Fruit fly (Drosophila melanogaster) whole organism, embryonic: ENCODE data around the gene CG9288.

Experiments used
- Antp ChIP-seq: fragments of 200-800 bp; sonication (Bioruptor generic); optimal IDR thresholded peaks from 3 replicates; lab custom pipeline; 2016; ENCODE audit warnings: missing biosample characterization, missing genetic modification characterization
- CG10321 ChIP-seq: fragments of 200-800 bp; sonication (Bioruptor generic); IDR thresholded peaks from 2 replicates; pipeline ENCODE4 v1.3.6; 2022; ENCODE audit warnings: missing biosample characterization, missing genetic modification characterization
- CG11504 ChIP-seq: fragments of 200-800 bp; sonication (Bioruptor generic); optimal IDR thresholded peaks from 3 replicates; lab custom pipeline; 2019; ENCODE audit warnings: missing biosample characterization, mild to moderate bottlenecking, missing genetic modification characterization, moderate library complexity
- CG1233 ChIP-seq: fragments of 200-800 bp; sonication (Bioruptor generic); optimal IDR thresholded peaks from 4 replicates; lab custom pipeline; 2018; ENCODE audit warnings: missing biosample characterization, mild to moderate bottlenecking, missing genetic modification characterization
- CG12769 ChIP-seq: fragments of 200-800 bp; sonication (Bioruptor generic); optimal IDR thresholded peaks from 2 replicates; lab custom pipeline; 2019; ENCODE audit warnings: missing biosample characterization, mild to moderate bottlenecking, missing genetic modification characterization, moderate library complexity
- CG13123 ChIP-seq: fragments of 200-800 bp; sonication (Bioruptor generic); optimal IDR thresholded peaks from 2 replicates; lab custom pipeline; 2016; ENCODE audit warnings: missing biosample characterization, missing genetic modification characterization
- CG14441 ChIP-seq: fragments of 200-800 bp; sonication (Bioruptor generic); IDR thresholded peaks from 2 replicates; pipeline ENCODE4 v1.3.6; 2022; ENCODE audit warnings: missing biosample characterization, missing genetic modification characterization
- CG17385 ChIP-seq: fragments of 200-800 bp; sonication (Bioruptor generic); optimal IDR thresholded peaks from 3 replicates; lab custom pipeline; 2018; ENCODE audit warnings: missing biosample characterization, mild to moderate bottlenecking, missing genetic modification characterization
- CG17829 ChIP-seq: fragments of 200-800 bp; optimal IDR thresholded peaks from 2 replicates; lab custom pipeline; 2019; ENCODE audit warnings: missing biosample characterization, mild to moderate bottlenecking, missing genetic modification characterization, moderate library complexity
- CG18619 ChIP-seq: fragments of 200-800 bp; sonication (Bioruptor generic); optimal IDR thresholded peaks from 3 replicates; lab custom pipeline; 2017; ENCODE audit warnings: missing biosample characterization, mild to moderate bottlenecking, missing genetic modification characterization
- CG2116 ChIP-seq: fragments of 200-800 bp; sonication (Bioruptor generic); optimal IDR thresholded peaks from 3 replicates; lab custom pipeline; 2018; ENCODE audit warnings: missing biosample characterization, mild to moderate bottlenecking, missing genetic modification characterization
- CG30403 ChIP-seq: fragments of 200-800 bp; sonication (Bioruptor generic); optimal IDR thresholded peaks from 3 replicates; lab custom pipeline; 2016; ENCODE audit warnings: missing biosample characterization, missing genetic modification characterization
- CG30431 ChIP-seq: fragments of 200-800 bp; sonication (Bioruptor generic); optimal IDR thresholded peaks from 2 replicates; lab custom pipeline; 2017; ENCODE audit warnings: missing biosample characterization, missing genetic modification characterization
- CG31224 ChIP-seq: fragments of 200-800 bp; sonication (Bioruptor generic); IDR thresholded peaks from 2 replicates; pipeline ENCODE4 v1.3.6; 2022; ENCODE audit warnings: missing biosample characterization, missing genetic modification characterization
- CG7839 ChIP-seq: fragments of 200-800 bp; sonication (Bioruptor generic); optimal IDR thresholded peaks from 3 replicates; lab custom pipeline; 2018; ENCODE audit warnings: missing biosample characterization, mild to moderate bottlenecking, missing genetic modification characterization, moderate library complexity
- CG9437 ChIP-seq: fragments of 200-800 bp; sonication (Bioruptor generic); optimal IDR thresholded peaks from 2 replicates; lab custom pipeline; 2018; ENCODE audit warnings: missing biosample characterization, mild to moderate bottlenecking, missing genetic modification characterization
- CkIIα-i1 ChIP-seq: fragments of 200-800 bp; sonication (Bioruptor generic); IDR thresholded peaks from 2 replicates; pipeline ENCODE4 v1.3.6; 2022; ENCODE audit warnings: missing biosample characterization, missing genetic modification characterization
- Dll ChIP-seq: fragments of 200-800 bp; sonication (Bioruptor generic); IDR thresholded peaks from 4 replicates; pipeline ENCODE4 v1.3.6; 2022; ENCODE audit warnings: missing biosample characterization, missing genetic modification characterization; ENCODE audit not compliant: partially characterized antibody
- H2.0 ChIP-seq: fragments of 200-800 bp; sonication (Bioruptor generic); IDR thresholded peaks from 2 replicates; pipeline ENCODE4 v1.3.6; 2022; ENCODE audit warnings: missing biosample characterization, missing genetic modification characterization
- Hmx ChIP-seq: fragments of 200-800 bp; sonication (Bioruptor generic); optimal IDR thresholded peaks from 2 replicates; lab custom pipeline; 2016; ENCODE audit warnings: missing biosample characterization, missing genetic modification characterization
- Hr3 ChIP-seq: fragments of 200-800 bp; sonication (Bioruptor generic); optimal IDR thresholded peaks from 3 replicates; lab custom pipeline; 2016; ENCODE audit warnings: missing biosample characterization, missing genetic modification characterization
- Hr51 ChIP-seq, 2 experiments: fragments of 200-800 bp; sonication (Bioruptor generic); optimal IDR thresholded peaks; 2 replicates in 1 of 2; 3 replicates in 1 of 2; lab custom pipeline; 2016 to 2018; ENCODE audit warnings: missing biosample characterization in 2 of 2, missing genetic modification characterization in 2 of 2, mild to moderate bottlenecking in 1 of 2, moderate library complexity in 1 of 2
- MBD-R2 ChIP-seq: fragments of 200-800 bp; sonication (Bioruptor generic); IDR thresholded peaks from 2 replicates; pipeline ENCODE4 v1.3.6; 2022; ENCODE audit warnings: missing biosample characterization, missing genetic modification characterization
- Meics ChIP-seq: fragments of 200-800 bp; sonication (Bioruptor generic); optimal IDR thresholded peaks from 2 replicates; lab custom pipeline; 2017; ENCODE audit warnings: missing biosample characterization, mild to moderate bottlenecking, missing genetic modification characterization
- Nf-YC ChIP-seq: fragments of 200-800 bp; optimal IDR thresholded peaks from 3 replicates; lab custom pipeline; 2019; ENCODE audit warnings: missing biosample characterization, mild to moderate bottlenecking, missing genetic modification characterization, moderate library complexity
- Oli ChIP-seq: fragments of 200-800 bp; sonication (Bioruptor generic); optimal IDR thresholded peaks from 2 replicates; lab custom pipeline; 2018; ENCODE audit warnings: missing biosample characterization, mild to moderate bottlenecking, missing genetic modification characterization, moderate library complexity
- Sin3A ChIP-seq: fragments of >200 bp; optimal IDR thresholded peaks from 2 replicates; lab custom pipeline; 2018
- abd-A ChIP-seq: fragments of 200-800 bp; sonication (Bioruptor generic); optimal IDR thresholded peaks from 3 replicates; lab custom pipeline; 2019; ENCODE audit warnings: missing biosample characterization, mild to moderate bottlenecking, missing genetic modification characterization, moderate library complexity
- ase ChIP-seq: fragments of 200-800 bp; sonication (Bioruptor generic); IDR thresholded peaks from 3 replicates; pipeline ENCODE4 v1.3.6; 2022; ENCODE audit warnings: missing biosample characterization, missing genetic modification characterization
- btn ChIP-seq: fragments of 200-800 bp; sonication (Bioruptor generic); optimal IDR thresholded peaks from 2 replicates; lab custom pipeline; 2016; ENCODE audit warnings: missing biosample characterization, missing genetic modification characterization
- dpn ChIP-seq, 2 experiments: fragments of 200-800 bp; sonication (Bioruptor generic); optimal IDR thresholded peaks; 3 replicates each; lab custom pipeline; 2016; ENCODE audit warnings: missing biosample characterization in 2 of 2, missing genetic modification characterization in 2 of 2
- eve ChIP-seq, 2 experiments: fragments of >200 bp; optimal IDR thresholded peaks; 2 replicates each; lab custom pipeline; 2017; ENCODE audit warnings: missing biosample characterization in 2 of 2, missing genetic modification characterization in 2 of 2
- ewg ChIP-seq: fragments of 200-800 bp; sonication (Bioruptor generic); optimal IDR thresholded peaks from 3 replicates; lab custom pipeline; 2017; ENCODE audit warnings: mild to moderate bottlenecking, missing biosample characterization, missing genetic modification reagents, missing genetic modification characterization
- h ChIP-seq: fragments of >200 bp; optimal IDR thresholded peaks from 2 replicates; lab custom pipeline; 2017
- mirr ChIP-seq: fragments of 200-800 bp; sonication (Bioruptor generic); optimal IDR thresholded peaks from 3 replicates; lab custom pipeline; 2018; ENCODE audit warnings: missing biosample characterization, mild to moderate bottlenecking, missing genetic modification characterization
- nmo ChIP-seq: fragments of 200-800 bp; sonication (Bioruptor generic); optimal IDR thresholded peaks from 2 replicates; lab custom pipeline; 2018; ENCODE audit warnings: missing biosample characterization, mild to moderate bottlenecking, missing genetic modification characterization, moderate library complexity
- onecut ChIP-seq: fragments of 200-800 bp; sonication (Bioruptor generic); IDR thresholded peaks from 2 replicates; pipeline ENCODE4 v1.3.6; 2022; ENCODE audit warnings: missing biosample characterization, missing genetic modification characterization
- org-1 ChIP-seq: fragments of 200-800 bp; sonication (Bioruptor generic); optimal IDR thresholded peaks from 2 replicates; lab custom pipeline; 2017; ENCODE audit warnings: missing biosample characterization, missing genetic modification characterization
- pfk ChIP-seq: fragments of 200-800 bp; sonication (Bioruptor generic); optimal IDR thresholded peaks from 2 replicates; lab custom pipeline; 2018; ENCODE audit warnings: missing biosample characterization, mild to moderate bottlenecking, missing genetic modification characterization, moderate library complexity
- phol ChIP-seq: fragments of 200-800 bp; sonication (Bioruptor generic); optimal IDR thresholded peaks from 3 replicates; lab custom pipeline; 2018; ENCODE audit warnings: missing biosample characterization, mild to moderate bottlenecking, missing genetic modification characterization, moderate library complexity
- scrt ChIP-seq: fragments of 200-800 bp; sonication (Bioruptor generic); optimal IDR thresholded peaks from 2 replicates; lab custom pipeline; 2018; ENCODE audit warnings: missing biosample characterization, mild to moderate bottlenecking, missing genetic modification characterization, moderate library complexity
- shn ChIP-seq: fragments of 200-800 bp; sonication (Bioruptor generic); optimal IDR thresholded peaks from 3 replicates; lab custom pipeline; 2016; ENCODE audit warnings: missing biosample characterization, missing genetic modification characterization
- tio ChIP-seq: fragments of 200-800 bp; sonication (Bioruptor generic); optimal IDR thresholded peaks from 2 replicates; lab custom pipeline; 2017; ENCODE audit warnings: missing biosample characterization, missing genetic modification characterization, inconsistent platforms
- tna ChIP-seq: fragments of 200-800 bp; sonication (Bioruptor generic); IDR thresholded peaks from 2 replicates; pipeline ENCODE4 v1.3.6; 2022; ENCODE audit warnings: missing biosample characterization, missing genetic modification characterization; ENCODE audit not compliant: partially characterized antibody
- toy ChIP-seq: fragments of 200-800 bp; sonication (Bioruptor generic); IDR thresholded peaks from 2 replicates; pipeline ENCODE4 v1.3.6; 2022; ENCODE audit warnings: missing biosample characterization, missing genetic modification characterization
- vnd ChIP-seq: fragments of 200-800 bp; sonication (Bioruptor generic); IDR thresholded peaks from 3 replicates; pipeline ENCODE4 v1.3.6; 2022; ENCODE audit warnings: missing biosample characterization, missing genetic modification characterization; ENCODE audit not compliant: partially characterized antibody
- zen2 ChIP-seq: fragments of 200-800 bp; sonication (Bioruptor generic); IDR thresholded peaks from 3 replicates; pipeline ENCODE4 v1.3.6; 2022; ENCODE audit warnings: missing biosample characterization, missing genetic modification characterization; ENCODE audit not compliant: partially characterized antibody
- zfh2 ChIP-seq: fragments of 200-800 bp; sonication (Bioruptor generic); optimal IDR thresholded peaks from 2 replicates; lab custom pipeline; 2016; ENCODE audit warnings: missing biosample characterization, missing genetic modification characterization

CG9288 gene

dm6 chr3R:13803185-13803887 lies 23.9 kb downstream of the CG9288 start (continued):
- no peak for TF ChIP-seq Hr3
- no peak for TF ChIP-seq CG1233
- no peak for TF ChIP-seq CG30403 (GFP tag; lab: Kevin White, UChicago)
- no peak for TF ChIP-seq pfk
- TF ChIP-seq shn (GFP tag; lab: Kevin White, UChicago), result no peak
- no peak for TF ChIP-seq mirr (GFP tag; lab: Kevin White, UChicago)
- no peak for TF ChIP-seq CG30431 (GFP tag; lab: Kevin White, UChicago)
- peak; percentile 73 for TF ChIP-seq ewg (GFP tag; lab: Kevin White, UChicago)
- no peak for TF ChIP-seq CG2116
- TF ChIP-seq CG13123 (GFP tag; lab: Kevin White, UChicago), result no peak
- no peak for TF ChIP-seq zen2 (GFP tag; lab: Robert Waterston, UW)
- peak; percentile 99 for TF ChIP-seq CG31224
- TF ChIP-seq ase (GFP tag; lab: Robert Waterston, UW), result 0 out of 3 replicates have a peak, but pooled peaks have one; percentile 7
- peak; percentile 93 for TF ChIP-seq abd-A (tag; lab: Kevin White, UChicago)
- no peak for TF ChIP-seq nmo
- TF ChIP-seq dpn (GFP tag; optimal IDR thresholded peaks at IDR 0.05; lab: Kevin White, UChicago), result no peak
- no peak for TF ChIP-seq Sin3A (lab: Kevin White, UChicago)
- TF ChIP-seq onecut, result 0 out of 2 replicates have a peak, but pooled peaks have one; percentile 5
- TF ChIP-seq CG10321 (GFP tag; lab: Robert Waterston, UW), result no peak

dm6 chr3R:13803892-13804710 lies 24.7 kb downstream of the CG9288 start:
- no peak for TF ChIP-seq CG12769
- peak; percentile 9 for TF ChIP-seq org-1 (GFP tag; lab: Kevin White, UChicago)
- TF ChIP-seq CG17829 (tag; lab: Kevin White, UChicago), result peak; percentile 41
- no peak for TF ChIP-seq tna (GFP tag; lab: Robert Waterston, UW)
- TF ChIP-seq scrt (GFP tag; lab: Kevin White, UChicago), result peak; percentile 8
- TF ChIP-seq vnd (GFP tag; lab: Robert Waterston, UW), result no peak
- TF ChIP-seq h (lab: Kevin White, UChicago), result no peak
- TF ChIP-seq Hr51 (GFP tag; optimal IDR thresholded peaks at IDR 0.05; lab: Kevin White, UChicago), result peak in 1 of 2 experiments; percentile 39
- peak; percentile 34 for TF ChIP-seq CG9437
- peak; percentile 32 for TF ChIP-seq CG17385 (GFP tag; lab: Kevin White, UChicago)
- peak; percentile 15 for TF ChIP-seq CG18619
- TF ChIP-seq Oli (tag; lab: Kevin White, UChicago), result peak; percentile 37
- TF ChIP-seq btn (GFP tag; lab: Kevin White, UChicago), result no peak
- no peak for TF ChIP-seq MBD-R2
- TF ChIP-seq CkIIα-i1 (GFP tag; lab: Robert Waterston, UW), result no peak
- peak; percentile 11 for TF ChIP-seq tio
- TF ChIP-seq H2.0 (GFP tag; lab: Robert Waterston, UW), result 0 out of 2 replicates have a peak, but pooled peaks have one; percentile 2
- TF ChIP-seq zfh2 (GFP tag; lab: Kevin White, UChicago), result no peak
- no peak for TF ChIP-seq CG14441 (GFP tag; lab: Robert Waterston, UW)
- peak in 1 of 2 experiments; percentile 42 for TF ChIP-seq eve (GFP tag; optimal IDR thresholded peaks at IDR 0.05; lab: Kevin White, UChicago)
- peak; percentile 37 for TF ChIP-seq phol (tag; lab: Kevin White, UChicago)
- TF ChIP-seq CG11504, result peak; percentile 66
- TF ChIP-seq Nf-YC, result peak; percentile 20
- no peak for TF ChIP-seq toy (GFP tag; lab: Robert Waterston, UW)
- TF ChIP-seq Dll, result no peak
- TF ChIP-seq Hmx, result no peak
- TF ChIP-seq Meics (GFP tag; lab: Kevin White, UChicago), result peak; percentile 56
- peak; percentile 79 for TF ChIP-seq CG7839
- TF ChIP-seq Antp (GFP tag; lab: Kevin White, UChicago), result no peak
- peak; percentile 100 for TF ChIP-seq CG31224
